Fruit fly (Drosophila melanogaster) whole organism, larva: ENCODE data around the gene Or7a.

Source experiments
- noc ChIP-seq: fragments of 200-800 bp; sonication (Bioruptor generic); optimal IDR thresholded peaks from 3 replicates; lab custom pipeline; 2019; ENCODE audit warnings: missing biosample characterization, mild to moderate bottlenecking, missing genetic modification characterization, moderate library complexity

Gene Or7a

DNA sequence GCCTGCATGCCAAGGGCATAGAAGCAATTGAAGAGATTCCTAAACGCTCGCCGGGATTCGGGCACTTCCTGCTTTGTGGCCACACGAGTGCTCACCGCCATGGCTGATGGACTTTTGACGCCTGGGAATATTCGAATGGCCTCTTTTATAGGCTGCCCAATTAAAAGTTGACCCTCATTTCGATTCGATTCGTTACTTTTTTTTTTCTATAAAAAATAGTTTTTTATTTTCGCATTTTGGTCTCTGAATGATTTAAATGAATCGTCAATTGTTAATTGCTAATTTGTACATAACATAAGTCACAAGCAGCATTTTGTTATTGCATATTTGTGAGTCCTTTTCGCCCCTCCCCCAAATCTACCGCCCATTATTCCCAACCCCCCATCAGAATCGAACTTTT is at the start of gene Or7a:
Gene Or7a (minus strand): TSS at position 101 of the 400 bp plus-strand sequence.
- TF ChIP-seq noc (tag; lab: Kevin White, UChicago) = no peak

DNA sequence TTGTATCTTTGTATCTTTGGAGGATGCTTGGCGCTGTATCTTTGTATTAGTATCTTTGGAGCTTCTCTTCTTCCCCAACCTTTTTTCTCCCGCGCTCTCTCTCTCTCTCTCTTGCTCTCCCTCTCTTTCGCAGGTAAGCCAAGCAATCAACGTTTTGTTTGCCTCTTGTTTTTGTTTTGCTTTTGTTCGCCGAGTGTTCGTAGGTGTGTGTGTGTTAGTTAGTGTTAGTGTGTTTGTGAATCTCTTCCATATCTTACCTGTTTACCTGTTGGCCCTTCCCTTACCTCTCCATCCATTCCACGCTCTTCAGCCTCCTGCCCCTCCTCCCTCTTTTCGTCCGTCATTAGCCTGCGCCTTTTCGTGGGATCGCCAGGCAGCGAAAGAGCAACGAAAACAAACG is 48.5 kb upstream of the Or7a start:
- TF ChIP-seq noc (tag; lab: Kevin White, UChicago) = no peak

DNA sequence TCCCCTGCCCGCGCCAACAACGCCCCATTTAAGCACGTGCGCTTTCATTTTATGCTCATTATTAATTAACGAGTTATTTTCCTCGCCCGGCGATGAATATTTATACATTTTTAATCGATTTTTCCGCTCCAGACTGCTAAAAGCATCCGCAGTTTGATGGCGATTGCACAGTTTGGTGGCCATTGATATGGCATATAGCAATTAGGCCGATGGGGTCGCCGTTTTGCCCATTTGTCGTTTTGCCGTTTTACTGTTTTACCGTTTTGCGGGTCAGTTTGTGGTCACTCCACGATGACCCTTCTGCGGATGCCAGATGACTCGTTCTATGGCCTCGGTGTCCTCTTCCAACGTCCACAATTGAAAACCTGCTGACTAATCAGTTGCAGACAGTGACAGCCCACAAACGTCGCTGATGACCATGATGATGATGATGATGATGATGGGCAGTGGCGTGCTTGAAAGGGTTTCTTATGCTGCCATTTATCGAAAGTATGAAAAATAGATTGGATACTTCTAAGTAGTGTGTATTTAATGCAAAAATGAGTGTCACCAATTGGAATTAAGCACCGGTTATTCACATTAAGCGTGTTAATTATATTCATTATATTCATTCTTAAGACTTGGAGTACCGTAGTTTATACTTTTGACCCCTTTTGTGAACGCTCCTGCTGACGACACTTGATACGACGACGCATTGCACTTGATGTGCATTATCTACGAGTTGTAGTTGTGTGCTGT is 46.4 kb upstream of the Or7a start:
- TF ChIP-seq noc (tag; lab: Kevin White, UChicago) = no peak

DNA sequence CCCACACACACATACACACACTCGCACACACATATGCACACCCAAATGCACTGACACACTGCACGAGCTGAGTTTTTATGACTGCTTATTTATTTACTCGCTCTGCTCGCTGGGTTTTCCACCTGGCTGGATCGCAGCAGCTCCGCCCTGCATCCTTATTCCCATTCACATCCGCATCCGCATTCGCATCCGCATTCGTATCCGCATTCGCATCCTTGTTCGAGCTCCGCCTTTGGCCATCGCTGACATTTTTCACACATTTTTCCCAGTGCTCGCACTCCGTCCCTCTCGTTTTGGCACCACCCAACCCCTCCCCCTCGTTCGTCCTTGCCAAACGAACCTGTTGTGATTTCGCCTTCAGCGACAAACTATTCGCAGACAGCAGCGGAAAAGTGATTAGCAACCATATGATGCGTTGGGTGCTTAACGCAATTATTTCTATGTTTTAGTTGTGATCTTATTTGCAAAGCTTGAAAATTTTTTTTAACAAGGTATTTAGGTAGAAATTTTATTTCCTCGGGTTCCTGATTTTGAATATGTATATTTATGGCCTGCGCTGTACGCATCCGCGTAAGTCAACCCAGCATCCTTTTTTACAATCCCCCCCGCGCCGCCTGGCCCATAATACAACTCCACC is 45.7 kb upstream of the Or7a start:
- no peak for TF ChIP-seq noc (tag; lab: Kevin White, UChicago)

DNA sequence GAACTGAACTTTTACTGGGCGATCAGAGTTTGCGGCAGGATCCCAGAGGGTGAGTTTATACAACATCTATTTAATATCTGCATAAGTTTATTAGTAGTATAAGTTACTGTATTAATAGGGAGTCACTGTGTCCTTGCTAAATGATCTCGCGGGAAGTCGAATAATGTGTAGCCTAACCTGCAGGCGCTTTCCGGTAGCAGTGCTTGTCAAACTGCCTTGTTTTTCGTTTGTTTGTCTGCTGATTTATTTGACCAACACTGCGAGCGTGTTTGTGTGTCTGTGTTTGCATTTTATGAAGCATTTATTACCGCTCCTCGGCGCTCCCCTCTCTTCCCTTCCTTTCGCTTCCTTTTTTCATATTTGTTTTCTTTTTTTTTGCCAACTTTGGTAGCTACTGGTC is 45.1 kb upstream of the Or7a start:
- no peak for TF ChIP-seq noc (tag; lab: Kevin White, UChicago)

DNA sequence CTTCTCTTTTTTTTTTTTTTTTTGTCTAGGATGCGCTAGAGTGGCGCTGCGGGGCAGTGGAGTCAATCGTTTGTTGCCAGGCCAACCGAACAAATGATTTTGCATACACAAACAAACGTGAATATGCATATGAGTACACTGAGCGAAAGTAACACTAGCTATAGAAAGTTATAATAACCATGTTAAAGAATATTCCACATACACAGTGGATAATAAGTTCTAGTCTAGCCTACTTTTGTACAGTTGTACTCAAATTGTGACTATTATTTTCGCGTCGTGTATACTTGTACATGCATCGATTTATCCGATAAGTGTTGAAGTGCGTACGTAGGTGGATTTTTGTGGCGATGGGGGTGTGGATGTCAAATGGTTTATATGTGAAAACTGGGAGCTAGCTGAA is 41.5 kb upstream of the Or7a start:
- no peak for TF ChIP-seq noc (tag; lab: Kevin White, UChicago)

DNA sequence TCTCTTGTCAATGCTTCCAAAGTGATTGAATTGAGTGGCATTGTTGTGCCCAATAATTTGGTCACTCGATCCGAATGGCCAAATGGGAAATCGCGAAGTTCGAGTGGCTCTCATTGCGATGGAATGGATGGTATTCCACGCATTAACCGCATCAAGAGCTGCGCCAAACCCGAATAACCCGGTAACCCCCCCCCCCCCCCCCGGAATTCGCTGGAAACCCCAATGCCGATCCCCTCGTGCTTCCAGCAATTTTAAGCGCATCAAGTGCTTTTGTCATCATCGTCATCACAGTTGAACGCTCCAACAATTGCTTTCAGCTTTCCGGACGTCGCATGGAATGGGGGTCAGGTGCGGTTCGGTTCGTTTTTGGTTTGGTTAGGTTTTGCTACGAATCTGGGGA is 41.1 kb upstream of the Or7a start:
- no peak for TF ChIP-seq noc (tag; lab: Kevin White, UChicago)

DNA sequence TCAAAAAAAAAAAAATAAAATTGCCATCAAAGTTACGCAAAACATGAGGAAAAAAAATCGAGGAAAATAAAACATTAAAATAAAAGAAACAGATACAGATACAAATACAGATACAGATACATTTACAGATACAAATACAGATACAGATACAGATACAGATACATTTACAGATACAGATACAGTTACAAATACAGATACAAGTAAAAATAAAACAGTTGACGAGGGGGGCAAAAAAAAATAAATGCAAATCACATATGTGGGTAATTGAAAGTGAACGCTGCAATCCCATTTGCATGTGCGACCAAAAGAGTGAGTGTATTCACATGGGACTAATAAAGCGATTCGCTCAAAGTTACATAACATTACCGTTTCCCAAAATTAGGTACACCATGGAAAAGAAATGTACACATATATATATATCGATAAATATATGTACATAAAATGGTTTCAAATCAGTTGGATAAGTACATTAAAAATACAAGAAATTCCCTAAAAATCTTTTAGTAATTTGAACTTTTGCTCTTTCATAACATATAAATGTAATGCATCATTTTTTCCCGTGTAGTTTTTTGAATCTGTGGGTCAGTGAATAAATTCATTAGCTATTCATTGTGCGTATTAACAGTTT is 40.2 kb upstream of the Or7a start:
- no peak for TF ChIP-seq noc (tag; lab: Kevin White, UChicago)

DNA sequence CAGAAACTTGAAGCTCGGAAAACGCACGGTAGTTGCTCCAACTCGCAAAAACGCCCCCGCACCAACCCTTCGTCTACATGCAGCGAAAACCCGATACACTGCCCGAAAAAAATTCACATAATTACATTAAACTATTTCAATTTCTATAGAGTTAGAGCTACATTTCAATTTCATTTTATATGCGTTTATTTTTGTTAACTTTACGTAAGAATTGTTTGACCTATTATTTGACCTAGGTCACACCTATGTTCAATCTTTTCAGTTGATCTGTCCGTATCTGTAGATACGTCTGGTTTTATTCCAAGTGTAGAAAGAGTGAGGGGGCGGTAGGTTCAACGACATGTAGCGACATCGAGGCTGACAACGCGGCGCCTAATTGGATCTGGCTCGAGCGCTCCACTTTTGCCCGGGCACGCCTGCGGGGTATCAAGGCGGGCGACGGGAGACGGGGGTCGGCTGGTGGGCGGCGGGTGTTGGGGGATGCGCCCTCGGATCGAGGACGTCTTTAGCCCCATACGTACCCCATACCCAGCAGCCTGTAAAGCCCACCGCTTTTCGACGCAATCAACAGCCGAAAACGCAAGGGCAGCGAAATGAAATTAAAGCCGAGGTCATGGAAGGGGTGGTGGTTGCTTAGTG is 37.3 kb upstream of the Or7a start:
- TF ChIP-seq noc (tag; lab: Kevin White, UChicago) = peak; percentile 13

DNA sequence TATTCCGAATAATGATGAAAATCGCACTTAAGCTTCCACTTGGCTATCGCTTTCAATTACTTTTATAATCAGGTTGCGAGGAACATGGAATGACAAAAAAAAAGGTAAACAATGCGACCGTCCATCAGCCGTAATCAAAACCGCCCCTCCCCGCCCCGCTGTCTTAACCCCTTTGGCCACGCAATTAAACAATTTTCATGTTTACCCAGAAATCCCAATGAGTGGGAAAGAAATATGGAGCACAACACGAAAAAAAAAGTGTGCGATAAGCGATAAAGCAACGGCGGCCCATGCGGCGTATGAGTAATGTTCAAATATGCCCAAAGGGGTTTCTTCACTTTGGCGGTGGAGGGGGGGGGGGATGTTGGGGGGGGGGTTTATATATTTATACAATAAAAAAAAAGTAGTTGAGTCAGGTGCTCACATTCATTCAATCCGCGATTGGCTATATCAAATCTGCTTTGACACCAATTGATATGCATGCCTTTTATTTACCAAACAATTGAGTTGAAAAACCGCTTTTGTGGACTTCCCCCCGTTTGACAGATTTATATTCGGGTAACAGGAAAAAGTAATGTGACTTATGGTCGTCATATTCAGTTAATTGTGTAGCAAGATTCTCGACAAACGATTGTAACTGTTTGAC is 33.5 kb upstream of the Or7a start:
- TF ChIP-seq noc (tag; lab: Kevin White, UChicago) = peak; percentile 57

DNA sequence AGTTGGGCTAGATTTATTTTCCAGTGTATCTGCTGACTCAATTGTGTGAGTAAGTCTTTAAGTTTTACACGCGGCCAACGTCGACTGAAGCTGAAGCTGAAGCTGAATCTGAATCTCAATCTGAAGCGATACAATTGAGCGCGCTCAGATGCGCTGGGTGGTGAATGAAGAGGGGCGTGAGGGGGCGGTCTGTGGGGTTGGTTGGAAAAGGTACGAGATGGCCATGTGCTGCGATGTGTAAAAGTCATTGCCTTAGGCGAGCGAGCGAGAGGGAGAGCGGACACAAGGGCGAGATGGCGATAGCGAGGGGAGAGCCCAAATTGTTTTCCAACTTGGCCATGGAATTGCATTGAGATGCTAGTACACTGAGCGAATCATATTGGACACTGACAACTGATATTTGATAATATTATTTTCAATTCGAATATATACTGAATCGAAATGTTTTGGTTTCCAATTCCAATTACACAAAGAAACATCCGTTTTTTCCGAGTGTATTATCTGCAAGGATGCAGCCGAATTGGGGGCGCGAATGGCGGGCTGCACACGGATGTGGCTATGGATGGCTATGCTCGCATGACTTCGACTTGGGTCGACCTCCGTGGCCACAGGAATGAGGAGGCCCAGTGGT is 31.2 kb upstream of the Or7a start:
- no peak for TF ChIP-seq noc (tag; lab: Kevin White, UChicago)

DNA sequence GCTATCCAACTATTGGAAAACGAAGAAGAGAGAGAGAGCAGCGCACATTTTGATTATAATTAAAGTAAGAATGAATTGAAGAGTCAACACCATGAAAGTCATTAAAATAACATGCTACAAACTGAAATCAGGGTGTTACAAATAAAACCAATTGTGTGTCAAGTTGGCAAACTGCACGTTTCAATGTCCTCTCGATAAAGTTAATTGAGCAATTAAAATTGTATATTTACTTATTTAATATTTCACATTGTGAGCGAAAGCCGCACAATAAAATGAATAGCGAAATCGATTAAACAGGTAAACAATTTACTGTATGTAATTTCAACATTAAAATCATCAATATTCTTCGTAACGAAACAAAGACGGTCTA is 30.6 kb upstream of the Or7a start:
- TF ChIP-seq noc (tag; lab: Kevin White, UChicago) = no peak

DNA sequence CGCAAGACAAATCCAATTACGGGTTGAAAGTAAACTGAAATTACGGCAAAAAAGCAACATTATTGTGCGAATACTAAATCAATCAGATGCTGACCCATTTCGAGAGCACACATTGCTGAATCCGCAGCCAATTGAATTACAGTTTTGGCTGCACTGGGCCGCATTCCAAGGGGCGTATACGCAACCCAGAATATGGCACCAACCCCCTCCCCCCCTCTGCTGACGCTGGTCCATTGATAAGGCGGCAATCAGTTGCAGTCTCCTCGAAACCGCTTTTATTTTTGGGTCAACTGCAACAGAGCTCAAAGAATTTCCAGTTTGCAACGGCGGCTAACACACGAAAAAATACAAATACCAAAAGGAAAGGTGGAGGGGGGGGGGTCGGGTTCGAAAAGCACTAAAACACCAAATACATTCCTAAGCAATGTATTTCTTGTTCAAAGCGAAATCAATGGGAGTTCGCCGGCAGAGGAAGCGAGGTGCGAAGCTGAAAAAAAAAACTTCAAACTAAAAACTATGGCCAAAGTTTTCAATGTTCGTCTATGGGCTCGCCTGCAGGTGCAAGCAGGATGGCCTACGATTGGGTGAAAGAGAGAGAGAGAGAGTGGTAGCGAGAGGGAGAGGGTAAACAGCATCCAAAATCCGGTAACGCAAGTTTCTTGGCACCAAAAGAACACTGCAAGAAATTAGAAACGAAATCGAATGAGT is 30.1 kb upstream of the Or7a start:
- TF ChIP-seq noc (tag; lab: Kevin White, UChicago) = no peak

DNA sequence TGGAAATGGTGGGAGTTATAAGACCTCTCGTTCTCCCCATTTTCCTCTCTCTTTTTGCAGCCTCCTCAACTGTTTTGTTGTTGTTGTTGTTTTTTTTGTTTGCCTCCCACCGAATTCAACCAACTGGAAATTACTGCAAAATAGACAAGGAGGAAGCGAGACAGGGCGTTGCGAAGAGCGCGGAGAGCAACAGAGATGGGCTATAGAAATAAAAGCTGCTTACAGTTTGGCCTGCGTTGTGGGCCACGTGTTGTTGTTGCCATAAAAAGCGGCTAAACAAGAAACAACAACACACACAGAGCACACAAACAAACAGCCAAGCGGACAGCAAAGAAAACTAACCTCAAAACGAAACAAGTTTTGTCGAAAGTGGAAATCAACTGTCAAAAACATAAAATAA is 29.1 kb upstream of the Or7a start:
- no peak for TF ChIP-seq noc (tag; lab: Kevin White, UChicago)
